Fruit fly (Drosophila melanogaster): ENCODE results near the gene Atg4b.
A peak's percentile ranks its signal among the peaks of the same experiment; 100 is the strongest.

Gene Atg4b

DNA sequence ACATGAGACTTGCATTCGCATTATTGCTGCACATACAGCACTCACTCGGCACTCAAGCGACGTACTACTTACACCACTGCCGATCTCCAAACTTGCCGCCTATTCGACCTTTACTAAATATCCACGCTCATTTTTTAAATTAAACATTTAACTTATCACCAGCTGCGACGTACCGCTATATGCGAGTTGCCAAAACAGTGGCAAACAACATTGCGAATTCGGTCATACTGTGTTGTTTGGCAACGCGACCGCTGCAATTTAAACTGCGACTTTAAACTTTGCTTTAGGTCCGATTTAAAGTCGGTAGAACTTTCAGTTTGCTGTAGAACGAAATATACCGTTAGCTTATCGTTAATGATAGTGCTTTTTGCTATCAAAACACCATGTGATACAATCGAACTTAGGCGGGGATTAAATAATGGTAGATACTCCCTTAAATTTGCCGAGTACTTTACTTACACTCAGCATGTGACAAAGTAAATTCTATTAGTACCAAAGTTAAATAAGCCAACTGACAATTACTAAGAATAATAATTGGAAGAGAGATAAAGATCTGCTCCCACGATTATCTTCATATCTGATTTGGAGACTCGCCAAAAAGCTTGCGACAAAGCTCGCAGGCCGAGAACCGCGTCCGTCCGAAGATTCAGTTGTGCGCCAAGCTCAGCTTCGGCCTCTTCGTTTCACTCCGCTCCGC, 28.5 kb downstream of the Atg4b start, which contains the start of the genes CG6236 and ea (continued):
- TF ChIP-seq oc (tag; optimal IDR thresholded peaks at IDR 0.05) (no peak), D (optimal IDR thresholded peaks at IDR 0.05) (no peak), D (GFP tag; optimal IDR thresholded peaks at IDR 0.05) (no peak), Sin3A (optimal IDR thresholded peaks at IDR 0.05) (peak; percentile 30), grn (GFP tag; optimal IDR thresholded peaks at IDR 0.05) (peak; percentile 78), CG15514 (GFP tag; optimal IDR thresholded peaks at IDR 0.05) (peak; percentile 62), zf30C (GFP tag; optimal IDR thresholded peaks at IDR 0.05) (no peak), CG9797 (GFP tag; optimal IDR thresholded peaks at IDR 0.05) (peak; percentile 65), CG5953 (GFP tag; IDR thresholded peaks at IDR 0.05) (no peak), wdn (GFP tag; IDR thresholded peaks at IDR 0.05) (no peak), jing (GFP tag; optimal IDR thresholded peaks at IDR 0.05) (no peak), sc (optimal IDR thresholded peaks at IDR 0.05) (no peak), sc (GFP tag; optimal IDR thresholded peaks at IDR 0.05) (no peak), Abd-B (GFP tag; optimal IDR thresholded peaks at IDR 0.05) (no peak), CG14710 (tag; optimal IDR thresholded peaks at IDR 0.05) (no peak), CG12659 (GFP tag; optimal IDR thresholded peaks at IDR 0.05) (no peak), slp2 (GFP tag; optimal IDR thresholded peaks at IDR 0.05) (no peak), CG31441 (GFP tag; IDR thresholded peaks at IDR 0.05) (no peak), CG7987 (GFP tag; optimal IDR thresholded peaks at IDR 0.05) (no peak), pan (optimal IDR thresholded peaks at IDR 0.05) (no peak), pan (GFP tag; optimal IDR thresholded peaks at IDR 0.05 in 1 of 2, IDR thresholded peaks at IDR 0.05 in 1 of 2) (no peak), Usf (GFP tag; optimal IDR thresholded peaks at IDR 0.05) (no peak), HLH3B (GFP tag; IDR thresholded peaks at IDR 0.05) (no peak), CG5180 (GFP tag; optimal IDR thresholded peaks at IDR 0.05) (no peak), tin (GFP tag; optimal IDR thresholded peaks at IDR 0.05) (no peak), tup (GFP tag; optimal IDR thresholded peaks at IDR 0.05) (no peak), Deaf1 (tag; optimal IDR thresholded peaks at IDR 0.05) (peak; percentile 77), Optix (GFP tag; IDR thresholded peaks at IDR 0.05) (no peak), eve (GFP tag; optimal IDR thresholded peaks at IDR 0.05) (no peak), CG2202 (tag; optimal IDR thresholded peaks at IDR 0.05) (no peak), gfzf (GFP tag; optimal IDR thresholded peaks at IDR 0.05) (peak; percentile 78), CG8359 (GFP tag; optimal IDR thresholded peaks at IDR 0.05; ENCODE audit: borderline replicate concordance) (no peak), CG1647 (GFP tag; optimal IDR thresholded peaks at IDR 0.05) (no peak), lbe (GFP tag; optimal IDR thresholded peaks at IDR 0.05) (no peak), zen (tag; optimal IDR thresholded peaks at IDR 0.05) (no peak), unc-4 (GFP tag; IDR thresholded peaks at IDR 0.05; ENCODE audit: partially characterized antibody) (no peak), CG4854 (GFP tag; optimal IDR thresholded peaks at IDR 0.05) (peak; percentile 99), CG33557 (GFP tag; optimal IDR thresholded peaks at IDR 0.05) (no peak), pros (GFP tag; optimal IDR thresholded peaks at IDR 0.05) (no peak), CG17186 (GFP tag; optimal IDR thresholded peaks at IDR 0.05) (peak; percentile 36), croc (GFP tag; conservative IDR thresholded peaks at IDR 0.05) (no peak), Nf-YB (GFP tag; optimal IDR thresholded peaks at IDR 0.05) (no peak), Med (GFP tag) (peak; percentile 43), onecut (GFP tag; IDR thresholded peaks at IDR 0.05) (no peak), Atf3 (GFP tag; optimal IDR thresholded peaks at IDR 0.05) (no peak)
